Worm (Caenorhabditis elegans): ENCODE measurements around the gene tofu-7.

ce11 chrIII:7078737-7079136 lies 6.1 kb downstream of the tofu-7 start, which contains the start of gene ZK418.6:
- TF ChIP-seq lag-1 (GFP tag; IDR thresholded peaks at IDR 0.05) (no peak), nhr-179 (tag; optimal IDR thresholded peaks at IDR 0.05) (no peak), him-1 (tag; optimal IDR thresholded peaks at IDR 0.05) (no peak), madf-10 (tag; optimal IDR thresholded peaks at IDR 0.05) (no peak), unc-62 (GFP tag; optimal IDR thresholded peaks at IDR 0.05) (no peak), B0336.3 (GFP tag; IDR thresholded peaks at IDR 0.05) (no peak), madf-6 (GFP tag; IDR thresholded peaks at IDR 0.05) (no peak), C06A6.2 (GFP tag; conservative IDR thresholded peaks at IDR 0.05) (no peak), bed-2 (GFP tag; IDR thresholded peaks at IDR 0.05) (no peak), F37B4.10 (GFP tag; IDR thresholded peaks at IDR 0.05) (no peak), somi-1 (GFP tag; optimal IDR thresholded peaks at IDR 0.05) (no peak), ztf-6 (GFP tag; IDR thresholded peaks at IDR 0.05) (no peak), mxl-1 (tag; optimal IDR thresholded peaks at IDR 0.05) (no peak)

Data from whole organism, young adult.